Worm (Caenorhabditis elegans): Measurements from ENCODE around the gene aakg-1.

Gene aakg-1

DNA sequence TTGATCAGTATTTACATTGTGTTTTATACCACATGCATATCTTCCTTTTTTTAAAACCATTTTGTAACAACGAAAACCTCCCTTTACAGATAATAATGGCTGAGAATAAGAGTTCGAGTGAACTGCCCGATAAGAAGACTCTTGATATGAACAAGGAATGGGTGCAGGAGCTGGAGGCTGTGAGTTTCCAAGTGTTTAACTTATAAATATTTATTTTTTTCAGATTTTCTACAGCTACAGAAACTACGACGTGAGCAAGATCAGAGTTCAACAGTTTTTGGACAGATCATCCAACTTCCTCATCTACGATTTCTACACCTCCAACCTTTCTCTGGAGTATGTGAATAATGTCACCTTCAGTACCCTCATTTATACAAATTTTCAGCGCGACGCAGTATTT lies 78.8 kb downstream of the aakg-1 start, which contains the start of gene herd-1:
Gene herd-1 (plus strand): TSS at position 90 of the 400 bp plus-strand sequence.
- TF ChIP-seq ceh-82 (tag; optimal IDR thresholded peaks at IDR 0.05) (no peak), hlh-4 (tag; optimal IDR thresholded peaks at IDR 0.05) (no peak), swsn-7 (tag; optimal IDR thresholded peaks at IDR 0.05) (no peak), hpl-2 (GFP tag; optimal IDR thresholded peaks at IDR 0.05) (no peak), ceh-8 (GFP tag; optimal IDR thresholded peaks at IDR 0.05) (no peak), nhr-11 (tag; optimal IDR thresholded peaks at IDR 0.05) (no peak), hlh-17 (GFP tag; optimal IDR thresholded peaks at IDR 0.05; ENCODE audit: borderline replicate concordance) (no peak), lin-35 (GFP tag; optimal IDR thresholded peaks at IDR 0.05) (no peak), ceh-90 (tag; optimal IDR thresholded peaks at IDR 0.05) (no peak), C04F5.9 (tag; optimal IDR thresholded peaks at IDR 0.05) (no peak), nhr-71 (tag; optimal IDR thresholded peaks at IDR 0.05) (no peak)

DNA sequence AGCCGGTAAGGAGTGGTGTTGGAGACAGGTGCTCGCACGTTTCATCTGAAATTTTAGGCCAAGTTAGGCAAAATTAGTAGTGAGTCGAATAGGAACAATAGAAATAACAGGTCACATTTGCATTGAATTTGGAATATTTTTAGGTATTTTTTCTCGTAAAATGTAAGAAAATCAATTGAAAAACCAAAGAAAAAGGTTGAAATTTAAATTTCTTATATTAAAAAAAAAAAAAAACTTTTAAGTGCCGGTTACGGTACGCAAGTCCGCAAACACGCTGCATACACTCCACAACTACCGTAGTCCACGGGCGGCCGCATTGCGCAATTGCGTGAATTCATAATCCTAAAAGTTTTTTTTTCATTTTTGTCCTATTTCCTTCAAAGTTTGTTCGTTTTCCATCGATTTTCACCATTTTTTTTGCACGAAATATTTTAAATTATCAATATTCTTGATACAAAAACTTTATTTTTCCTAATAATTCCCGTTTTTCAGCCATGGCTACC lies 79.6 kb downstream of the aakg-1 start, which contains the start of the genes Y111B2A.1 and Y111B2A.2:
Gene Y111B2A.1 (minus strand): TSS at position 51 of the 503 bp plus-strand sequence.
Gene Y111B2A.2 (plus strand): TSS at position 493 of the 503 bp plus-strand sequence.
- TF ChIP-seq ztf-4 (tag; optimal IDR thresholded peaks at IDR 0.05) (no peak), sup-37 (GFP tag; optimal IDR thresholded peaks at IDR 0.05) (no peak), aly-2 (tag; optimal IDR thresholded peaks at IDR 0.05) (no peak), C16A3.4 (tag; optimal IDR thresholded peaks at IDR 0.05) (no peak), ceh-63 (GFP tag; optimal IDR thresholded peaks at IDR 0.05) (no peak), nhr-77 (tag; optimal IDR thresholded peaks at IDR 0.05) (no peak), efl-1 (optimal IDR thresholded peaks at IDR 0.05) (no peak), efl-1 (GFP tag; optimal IDR thresholded peaks at IDR 0.05 in 1 of 2) (peak in 1 of 2 experiments; percentile 66)

DNA sequence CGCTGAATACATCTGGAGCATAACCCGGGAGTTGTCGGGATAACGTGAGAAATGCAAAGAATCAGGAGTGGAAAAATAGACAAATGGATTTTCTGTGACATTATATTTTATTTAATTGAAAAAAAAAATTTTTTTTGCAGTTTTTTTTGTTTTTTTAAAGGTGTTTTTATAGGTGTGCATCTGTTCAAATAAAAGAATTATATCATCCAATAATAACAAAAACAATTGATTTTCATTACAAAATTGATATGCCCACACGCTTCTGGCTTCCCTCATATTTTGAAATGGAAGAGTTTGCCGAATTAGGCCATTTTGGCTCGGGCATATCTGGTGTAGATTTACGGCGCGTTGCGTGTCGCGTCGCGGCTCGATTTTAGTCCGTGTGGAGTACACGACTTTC lies 83.2 kb downstream of the aakg-1 start, which contains the start of gene Y49E10.25:
Gene Y49E10.25 (minus strand): TSS at position 101 of the 400 bp plus-strand sequence.
- TF ChIP-seq nhr-47 (tag; optimal IDR thresholded peaks at IDR 0.05) (no peak), unc-86 (tag; optimal IDR thresholded peaks at IDR 0.05) (no peak)

Measured in whole organism, L1 larva.